Worm (Caenorhabditis elegans) whole organism, L2 larva: ENCODE measurements around the gene C27F2.4.

Experiments
- R02D3.7 ChIP-seq: fragments of 150-350 bp; optimal IDR thresholded peaks from 2 replicates; lab custom pipeline; 2014; ENCODE audit warnings: missing biosample characterization, missing genetic modification characterization
- Y55F3AM.14 ChIP-seq: fragments of 200-800 bp; sonication (Bioruptor generic); optimal IDR thresholded peaks from 2 replicates; lab custom pipeline; 2018; ENCODE audit warnings: mild to moderate bottlenecking, missing genetic modification characterization, missing compliant biosample characterization
- aly-2 ChIP-seq: fragments of 150-350 bp; optimal IDR thresholded peaks from 2 replicates; lab custom pipeline; 2014; ENCODE audit warnings: missing biosample characterization, missing genetic modification characterization
- ama-1 ChIP-seq: fragments of 150-350 bp; optimal IDR thresholded peaks from 2 replicates; lab custom pipeline; 2018; ENCODE audit warnings: inconsistent platforms
- blmp-1 ChIP-seq: sonication (generic microtip); optimal IDR thresholded peaks from 2 replicates; lab custom pipeline; 2017; ENCODE audit warnings: missing genetic modification characterization, mild to moderate bottlenecking, missing compliant biosample characterization, antibody characterized with exemption, moderate library complexity; ENCODE audit not compliant: insufficient read depth
- ceh-16 ChIP-seq: fragments of 150-350 bp; optimal IDR thresholded peaks from 2 replicates; lab custom pipeline; 2014; ENCODE audit warnings: missing biosample characterization, missing genetic modification characterization
- ceh-82 ChIP-seq: fragments of 150-350 bp; optimal IDR thresholded peaks from 2 replicates; lab custom pipeline; 2014; ENCODE audit warnings: missing biosample characterization, missing genetic modification characterization
- crh-2 ChIP-seq: sonication (generic microtip); optimal IDR thresholded peaks from 2 replicates; lab custom pipeline; 2017; ENCODE audit warnings: missing biosample characterization, missing genetic modification characterization
- dmd-4 ChIP-seq: sonication (generic microtip); optimal IDR thresholded peaks from 2 replicates; lab custom pipeline; 2017; ENCODE audit warnings: missing biosample characterization, missing genetic modification characterization
- egl-27 ChIP-seq: sonication (generic microtip); optimal IDR thresholded peaks from 3 replicates; lab custom pipeline; 2017; ENCODE audit warnings: missing biosample characterization, missing genetic modification reagents, missing genetic modification characterization
- elt-1 ChIP-seq: fragments of 150-350 bp; optimal IDR thresholded peaks from 2 replicates; lab custom pipeline; 2014; ENCODE audit warnings: missing biosample characterization, missing genetic modification characterization
- fos-1 ChIP-seq: fragments of 150-350 bp; optimal IDR thresholded peaks from 2 replicates; lab custom pipeline; 2014; ENCODE audit warnings: missing biosample characterization, missing genetic modification characterization
- gmeb-1 ChIP-seq: fragments of 150-350 bp; optimal IDR thresholded peaks from 2 replicates; lab custom pipeline; 2014; ENCODE audit warnings: missing biosample characterization, missing genetic modification characterization
- lin-11 ChIP-seq: fragments of 150-350 bp; sonication (generic microtip); optimal IDR thresholded peaks from 2 replicates; lab custom pipeline; 2014; ENCODE audit warnings: missing biosample characterization, missing genetic modification characterization, inconsistent platforms, mixed read lengths
- lin-13 ChIP-seq: fragments of 150-350 bp; optimal IDR thresholded peaks from 2 replicates; lab custom pipeline; 2014; ENCODE audit warnings: missing biosample characterization, missing genetic modification reagents, missing genetic modification characterization
- lin-39 ChIP-seq: fragments of 150-350 bp; optimal IDR thresholded peaks from 2 replicates; lab custom pipeline; 2014; ENCODE audit warnings: missing biosample characterization, missing genetic modification reagents, missing genetic modification characterization
- lsy-2 ChIP-seq, 2 experiments: fragments of 150-350 bp in 1 of 2; sonication (generic microtip) in 1 of 2; optimal IDR thresholded peaks; 2 replicates each; lab custom pipeline; 2014 to 2017; ENCODE audit warnings: missing biosample characterization in 2 of 2, missing genetic modification characterization in 2 of 2
- mbf-1 ChIP-seq: sonication (generic microtip); optimal IDR thresholded peaks from 2 replicates; lab custom pipeline; 2017; ENCODE audit warnings: missing biosample characterization, missing genetic modification characterization
- nhr-12 ChIP-seq: fragments of 150-350 bp; optimal IDR thresholded peaks from 2 replicates; lab custom pipeline; 2014; ENCODE audit warnings: missing biosample characterization, missing genetic modification characterization
- nhr-129 ChIP-seq: fragments of 150-350 bp; optimal IDR thresholded peaks from 2 replicates; lab custom pipeline; 2014; ENCODE audit warnings: missing biosample characterization, missing genetic modification characterization
- nhr-21 ChIP-seq: fragments of 150-350 bp; optimal IDR thresholded peaks from 2 replicates; lab custom pipeline; 2014; ENCODE audit warnings: missing biosample characterization, missing genetic modification characterization
- nhr-25 ChIP-seq: fragments of 150-350 bp; sonication (generic microtip); optimal IDR thresholded peaks from 3 replicates; lab custom pipeline; 2014; ENCODE audit warnings: missing biosample characterization, missing genetic modification characterization
- nhr-6 ChIP-seq: fragments of 150-350 bp; optimal IDR thresholded peaks from 2 replicates; lab custom pipeline; 2014; ENCODE audit warnings: missing biosample characterization, missing genetic modification characterization
- peb-1 ChIP-seq: fragments of 150-350 bp; optimal IDR thresholded peaks from 2 replicates; lab custom pipeline; 2014; ENCODE audit warnings: missing biosample characterization, missing genetic modification characterization
- sem-4 ChIP-seq: fragments of 150-350 bp; optimal IDR thresholded peaks from 2 replicates; lab custom pipeline; 2014; ENCODE audit warnings: missing biosample characterization, missing genetic modification reagents, missing genetic modification characterization
- skn-1 ChIP-seq: sonication (generic microtip); optimal IDR thresholded peaks from 2 replicates; lab custom pipeline; 2017; ENCODE audit warnings: missing biosample characterization, missing genetic modification characterization
- sma-3 ChIP-seq: sonication (generic microtip); optimal IDR thresholded peaks from 2 replicates; lab custom pipeline; 2016; ENCODE audit warnings: missing genetic modification reagents, missing genetic modification characterization, missing compliant biosample characterization
- sma-9 ChIP-seq, 2 experiments: fragments of 150-350 bp in 1 of 2; sonication (generic microtip) in 1 of 2; optimal IDR thresholded peaks; 2 replicates each; lab custom pipeline; 2014 to 2016; ENCODE audit warnings: missing genetic modification characterization in 2 of 2, mild to moderate bottlenecking in 1 of 2, missing biosample characterization in 1 of 2, missing compliant biosample characterization in 1 of 2, missing genetic modification reagents in 1 of 2, moderate library complexity in 1 of 2
- snpc-4 ChIP-seq: fragments of 150-350 bp; optimal IDR thresholded peaks from 2 replicates; lab custom pipeline; 2014; ENCODE audit warnings: missing biosample characterization, missing genetic modification characterization
- unc-39 ChIP-seq: fragments of 150-350 bp; optimal IDR thresholded peaks from 2 replicates; lab custom pipeline; 2014; ENCODE audit warnings: missing biosample characterization, missing genetic modification characterization
- unc-55 ChIP-seq: fragments of 150-350 bp; sonication (generic microtip); optimal IDR thresholded peaks from 3 replicates; lab custom pipeline; 2014; ENCODE audit warnings: missing biosample characterization, missing genetic modification reagents, missing genetic modification characterization
- zag-1 ChIP-seq: fragments of 150-350 bp; optimal IDR thresholded peaks from 2 replicates; lab custom pipeline; 2014; ENCODE audit warnings: missing biosample characterization, missing genetic modification characterization
- ztf-1 ChIP-seq: fragments of 200-800 bp; sonication (Bioruptor generic); conservative IDR thresholded peaks from 2 replicates; pipeline ENCODE4 v1.3.6; 2022; ENCODE audit warnings: missing genetic modification characterization, missing compliant biosample characterization
- ztf-11 ChIP-seq: sonication (generic microtip); optimal IDR thresholded peaks from 2 replicates; lab custom pipeline; 2017; ENCODE audit warnings: missing biosample characterization, missing genetic modification characterization
- ztf-4 ChIP-seq: fragments of 150-350 bp; optimal IDR thresholded peaks from 2 replicates; lab custom pipeline; 2014; ENCODE audit warnings: missing biosample characterization, missing genetic modification characterization

The C27F2.4 gene

ce11 chrIII:4998956-4999425 is 38.9 kb upstream of the C27F2.4 start, which contains the start of gene smcr-8:
Gene smcr-8, plus strand, starts transcription at chrIII:4999375.
- TF ChIP-seq lsy-2 (tag; optimal IDR thresholded peaks at IDR 0.05; lab: Kevin White, UChicago) = peak in 1 of 2 experiments; percentile 11
- no peak for TF ChIP-seq sem-4

ce11 chrIII:4998111-4998859 is 38.2 kb upstream of the C27F2.4 start, which contains the start of gene tmem-131:
Gene tmem-131, minus strand, starts transcription at chrIII:4998161.
- no peak for TF ChIP-seq lin-39
- TF ChIP-seq sma-3 (GFP tag; lab: Kevin White, UChicago) = peak; percentile 43
- no peak for TF ChIP-seq gmeb-1 (tag; lab: Kevin White, UChicago)
- TF ChIP-seq unc-39 (tag; lab: Kevin White, UChicago) = no peak
- TF ChIP-seq dmd-4 = no peak
- no peak for TF ChIP-seq lin-11
- TF ChIP-seq lsy-2 (tag; optimal IDR thresholded peaks at IDR 0.05; lab: Kevin White, UChicago) = no peak
- TF ChIP-seq ztf-11 (tag; lab: Kevin White, UChicago) = no peak
- TF ChIP-seq egl-27 (tag; lab: Kevin White, UChicago) = no peak
- TF ChIP-seq ceh-82 = no peak
- no peak for TF ChIP-seq mbf-1 (tag; lab: Kevin White, UChicago)
- no peak for TF ChIP-seq peb-1 (tag; lab: Kevin White, UChicago)
- TF ChIP-seq nhr-129 = peak; percentile 27
- no peak for TF ChIP-seq ama-1 (lab: Kevin White, UChicago)
- TF ChIP-seq ceh-16 (tag; lab: Kevin White, UChicago) = no peak
- peak; percentile 34 for TF ChIP-seq fos-1 (tag; lab: Kevin White, UChicago)
- no peak for TF ChIP-seq skn-1 (tag; lab: Kevin White, UChicago)
- peak; percentile 20 for TF ChIP-seq blmp-1 (tag; lab: Kevin White, UChicago)
- peak; percentile 32 for TF ChIP-seq nhr-21
- TF ChIP-seq sem-4 = no peak
- no peak for TF ChIP-seq ztf-4 (tag; lab: Kevin White, UChicago)
- TF ChIP-seq crh-2 (tag; lab: Kevin White, UChicago) = peak; percentile 45
- TF ChIP-seq nhr-12 (tag; lab: Kevin White, UChicago) = no peak
- peak; percentile 66 for TF ChIP-seq nhr-25 (tag; lab: Kevin White, UChicago)
- no peak for TF ChIP-seq elt-1 (tag; lab: Kevin White, UChicago)
- TF ChIP-seq, all 48 proteins: peak for 7

ce11 chrIII:4987666-4988065 is 27.6 kb upstream of the C27F2.4 start:
- TF ChIP-seq zag-1 (tag; lab: Kevin White, UChicago) = no peak
- no peak for TF ChIP-seq R02D3.7 (tag; lab: Kevin White, UChicago)
- no peak for TF ChIP-seq Y55F3AM.14 (GFP tag; lab: Kevin White, UChicago)
- TF ChIP-seq unc-39 (tag; lab: Kevin White, UChicago) = no peak
- no peak for TF ChIP-seq sem-4
- TF ChIP-seq ceh-16 (tag; lab: Kevin White, UChicago) = no peak
- TF ChIP-seq unc-55 (GFP tag; lab: Kevin White, UChicago) = no peak
- TF ChIP-seq aly-2 (tag; lab: Kevin White, UChicago) = no peak
- no peak for TF ChIP-seq ztf-1 (GFP tag; lab: Robert Waterston, UW)
- TF ChIP-seq gmeb-1 (tag; lab: Kevin White, UChicago) = no peak
- TF ChIP-seq snpc-4 (tag; lab: Kevin White, UChicago) = no peak
- TF ChIP-seq nhr-12 (tag; lab: Kevin White, UChicago) = no peak
- no peak for TF ChIP-seq lin-13
- TF ChIP-seq mbf-1 (tag; lab: Kevin White, UChicago) = no peak
- TF ChIP-seq ceh-82 = no peak
- TF ChIP-seq lsy-2 (tag; optimal IDR thresholded peaks at IDR 0.05; lab: Kevin White, UChicago) = no peak
- no peak for TF ChIP-seq nhr-6

ce11 chrIII:4986790-4987259 is 26.7 kb upstream of the C27F2.4 start, which contains the start of the genes C27F2.10 and wdr-60:
Gene C27F2.10, minus strand, starts transcription at chrIII:4986898.
Gene wdr-60, plus strand, starts transcription at chrIII:4987209.
- peak; percentile 80 for TF ChIP-seq gmeb-1 (tag; lab: Kevin White, UChicago)
- TF ChIP-seq lsy-2 (tag; optimal IDR thresholded peaks at IDR 0.05; lab: Kevin White, UChicago) = peak in 1 of 2 experiments; percentile 55
- TF ChIP-seq nhr-21 = no peak
- TF ChIP-seq sma-9 (GFP tag; optimal IDR thresholded peaks at IDR 0.05; lab: Kevin White, UChicago) = peak; percentile 12
- no peak for TF ChIP-seq sma-9 (tag; optimal IDR thresholded peaks at IDR 0.05; lab: Kevin White, UChicago)
- TF ChIP-seq, all 48 proteins: peak for 3
